Fruit fly (Drosophila melanogaster) whole organism, embryonic: Measurements from ENCODE around the gene Atg6.

Source experiments
- BEAF-32 ChIP-seq: fragments of 200-800 bp; sonication (Bioruptor generic); optimal IDR thresholded peaks from 3 replicates; lab custom pipeline; 2017; ENCODE audit warnings: missing biosample characterization, missing genetic modification characterization, mild to moderate bottlenecking, moderate library complexity, missing genetic modification reagents
- CG10654 ChIP-seq: fragments of 200-800 bp; sonication (Bioruptor generic); optimal IDR thresholded peaks from 2 replicates; lab custom pipeline; 2016; ENCODE audit warnings: missing biosample characterization, missing genetic modification characterization
- CG11085 ChIP-seq: fragments of 200-800 bp; sonication (Bioruptor generic); IDR thresholded peaks from 2 replicates; pipeline ENCODE4 v1.3.6; 2022; ENCODE audit warnings: missing biosample characterization, missing genetic modification characterization
- CG11696 ChIP-seq: fragments of 200-800 bp; sonication (Bioruptor generic); IDR thresholded peaks from 2 replicates; pipeline ENCODE4 v1.3.6; 2022; ENCODE audit warnings: missing biosample characterization, missing genetic modification characterization
- CG13775 ChIP-seq: fragments of 200-800 bp; sonication (Bioruptor generic); optimal IDR thresholded peaks from 3 replicates; lab custom pipeline; 2017; ENCODE audit warnings: missing biosample characterization, mild to moderate bottlenecking, missing genetic modification characterization
- CG14667 ChIP-seq: fragments of 200-800 bp; sonication (Bioruptor generic); IDR thresholded peaks from 2 replicates; pipeline ENCODE4 v1.3.6; 2022; ENCODE audit warnings: missing biosample characterization, missing genetic modification characterization
- CG14860 ChIP-seq: fragments of 200-800 bp; sonication (Bioruptor generic); IDR thresholded peaks from 3 replicates; pipeline ENCODE4 v1.3.6; 2022; ENCODE audit warnings: missing biosample characterization, missing genetic modification characterization; ENCODE audit not compliant: partially characterized antibody
- CG15601 ChIP-seq: fragments of 200-800 bp; sonication (Bioruptor generic); optimal IDR thresholded peaks from 3 replicates; lab custom pipeline; 2019; ENCODE audit warnings: missing biosample characterization, mild to moderate bottlenecking, missing genetic modification characterization, moderate library complexity
- CG17361 ChIP-seq: fragments of 200-800 bp; sonication (Bioruptor generic); IDR thresholded peaks from 3 replicates; pipeline ENCODE4 v1.3.6; 2022; ENCODE audit warnings: missing biosample characterization, missing genetic modification characterization
- CG1792 ChIP-seq: fragments of 200-800 bp; sonication (Bioruptor generic); optimal IDR thresholded peaks from 2 replicates; lab custom pipeline; 2016; ENCODE audit warnings: missing biosample characterization, missing genetic modification characterization
- CG18764 ChIP-seq: fragments of 200-800 bp; sonication (Bioruptor generic); optimal IDR thresholded peaks from 3 replicates; lab custom pipeline; 2016; ENCODE audit warnings: missing biosample characterization, missing genetic modification characterization
- CG33213 ChIP-seq: fragments of 200-800 bp; sonication (Bioruptor generic); optimal IDR thresholded peaks from 3 replicates; lab custom pipeline; 2016; ENCODE audit warnings: missing biosample characterization, missing genetic modification characterization
- CG4424 ChIP-seq: fragments of 200-800 bp; sonication (Bioruptor generic); optimal IDR thresholded peaks from 3 replicates; lab custom pipeline; 2016; ENCODE audit warnings: missing biosample characterization, missing genetic modification characterization
- CG4617 ChIP-seq: fragments of 200-800 bp; sonication (Bioruptor generic); optimal IDR thresholded peaks from 3 replicates; lab custom pipeline; 2016; ENCODE audit warnings: missing biosample characterization, missing genetic modification characterization, borderline replicate concordance
- CG6654 ChIP-seq: fragments of 200-800 bp; sonication (Bioruptor generic); optimal IDR thresholded peaks from 2 replicates; lab custom pipeline; 2017; ENCODE audit warnings: missing biosample characterization, mild to moderate bottlenecking, missing genetic modification characterization
- CG6683 ChIP-seq: fragments of 200-800 bp; sonication (Bioruptor generic); optimal IDR thresholded peaks from 2 replicates; lab custom pipeline; 2017; ENCODE audit warnings: missing biosample characterization, mild to moderate bottlenecking, missing genetic modification characterization, missing genetic modification reagents
- CTCF ChIP-seq: fragments of 200-800 bp; sonication (Bioruptor generic); optimal IDR thresholded peaks from 2 replicates; lab custom pipeline; 2017; ENCODE audit warnings: missing biosample characterization, mild to moderate bottlenecking, missing genetic modification characterization, moderate library complexity
- CrebB ChIP-seq: fragments of 200-800 bp; sonication (Bioruptor generic); optimal IDR thresholded peaks from 3 replicates; lab custom pipeline; 2018; ENCODE audit warnings: missing biosample characterization, mild to moderate bottlenecking, missing genetic modification characterization
- Dek ChIP-seq: fragments of 200-800 bp; sonication (Bioruptor generic); optimal IDR thresholded peaks from 3 replicates; lab custom pipeline; 2019; ENCODE audit warnings: missing biosample characterization, mild to moderate bottlenecking, missing genetic modification characterization, moderate library complexity
- Fer3 ChIP-seq: fragments of 200-800 bp; sonication (Bioruptor generic); optimal IDR thresholded peaks from 2 replicates; lab custom pipeline; 2018; ENCODE audit warnings: missing biosample characterization, mild to moderate bottlenecking, missing genetic modification characterization, moderate library complexity
- Hmx ChIP-seq: fragments of 200-800 bp; sonication (Bioruptor generic); optimal IDR thresholded peaks from 2 replicates; lab custom pipeline; 2016; ENCODE audit warnings: missing biosample characterization, missing genetic modification characterization
- Hr39 ChIP-seq: fragments of >200 bp; optimal IDR thresholded peaks from 2 replicates; lab custom pipeline; 2017
- Kr ChIP-seq: fragments of 200-800 bp; sonication (Bioruptor generic); optimal IDR thresholded peaks from 2 replicates; lab custom pipeline; 2017; ENCODE audit warnings: missing biosample characterization, mild to moderate bottlenecking, missing genetic modification characterization
- Mad ChIP-seq: fragments of 200-800 bp; sonication (Bioruptor generic); optimal IDR thresholded peaks from 2 replicates; lab custom pipeline; 2016; ENCODE audit warnings: missing biosample characterization, missing genetic modification characterization
- Max ChIP-seq: fragments of 200-800 bp; sonication (Bioruptor generic); optimal IDR thresholded peaks from 2 replicates; lab custom pipeline; 2016; ENCODE audit warnings: missing biosample characterization, mild to moderate bottlenecking, missing genetic modification characterization
- Meics ChIP-seq: fragments of 200-800 bp; sonication (Bioruptor generic); optimal IDR thresholded peaks from 2 replicates; lab custom pipeline; 2017; ENCODE audit warnings: missing biosample characterization, mild to moderate bottlenecking, missing genetic modification characterization
- Nf-YA ChIP-seq: fragments of 200-800 bp; sonication (Bioruptor generic); IDR thresholded peaks from 2 replicates; pipeline ENCODE4 v1.3.6; 2022; ENCODE audit warnings: missing biosample characterization, missing genetic modification characterization
- Nf-YC ChIP-seq: fragments of 200-800 bp; optimal IDR thresholded peaks from 3 replicates; lab custom pipeline; 2019; ENCODE audit warnings: missing biosample characterization, mild to moderate bottlenecking, missing genetic modification characterization, moderate library complexity
- Spps ChIP-seq: fragments of 200-800 bp; sonication (Bioruptor generic); optimal IDR thresholded peaks from 2 replicates; lab custom pipeline; 2018; ENCODE audit warnings: missing biosample characterization, mild to moderate bottlenecking, missing genetic modification characterization
- Taf1 ChIP-seq: fragments of 200-800 bp; sonication (Bioruptor generic); IDR thresholded peaks from 2 replicates; pipeline ENCODE4 v1.3.6; 2022; ENCODE audit warnings: missing biosample characterization, missing genetic modification characterization
- croc ChIP-seq: fragments of 200-800 bp; sonication (Bioruptor generic); conservative IDR thresholded peaks from 3 replicates; pipeline ENCODE4 v1.3.6; 2022; ENCODE audit warnings: missing biosample characterization, missing genetic modification characterization
- crol ChIP-seq: fragments of 200-800 bp; sonication (Bioruptor generic); IDR thresholded peaks from 2 replicates; pipeline ENCODE4 v1.3.6; 2022; ENCODE audit warnings: missing biosample characterization, missing genetic modification characterization
- da ChIP-seq: fragments of 200-800 bp; sonication (Bioruptor generic); optimal IDR thresholded peaks from 2 replicates; lab custom pipeline; 2016; ENCODE audit warnings: missing biosample characterization, missing genetic modification characterization
- dm ChIP-seq: fragments of 200-800 bp; sonication (Bioruptor generic); optimal IDR thresholded peaks from 3 replicates; lab custom pipeline; 2016; ENCODE audit warnings: missing biosample characterization, missing genetic modification characterization
- dmrt11E ChIP-seq: fragments of 200-800 bp; sonication (Bioruptor generic); optimal IDR thresholded peaks from 3 replicates; lab custom pipeline; 2018; ENCODE audit warnings: missing biosample characterization, mild to moderate bottlenecking, missing genetic modification characterization, moderate library complexity
- gfzf ChIP-seq: fragments of 200-800 bp; sonication (Bioruptor generic); optimal IDR thresholded peaks from 2 replicates; lab custom pipeline; 2016; ENCODE audit warnings: missing biosample characterization, mild to moderate bottlenecking, missing genetic modification characterization, moderate library complexity
- gsb ChIP-seq: fragments of 200-800 bp; sonication (Bioruptor generic); IDR thresholded peaks from 2 replicates; pipeline ENCODE4 v1.3.6; 2022; ENCODE audit warnings: missing biosample characterization, missing genetic modification characterization
- gt ChIP-seq: fragments of 200-800 bp; sonication (Bioruptor generic); IDR thresholded peaks from 2 replicates; pipeline ENCODE4 v1.3.6; 2022; ENCODE audit warnings: missing biosample characterization, missing genetic modification characterization
- h ChIP-seq: fragments of >200 bp; optimal IDR thresholded peaks from 2 replicates; lab custom pipeline; 2017
- kni ChIP-seq: fragments of 200-800 bp; sonication (Bioruptor generic); optimal IDR thresholded peaks from 3 replicates; lab custom pipeline; 2017; ENCODE audit warnings: mild to moderate bottlenecking, missing biosample characterization, missing genetic modification reagents, missing genetic modification characterization
- nom ChIP-seq: fragments of 200-800 bp; sonication (Bioruptor generic); optimal IDR thresholded peaks from 2 replicates; lab custom pipeline; 2017; ENCODE audit warnings: missing biosample characterization, missing genetic modification characterization, mild to moderate bottlenecking, moderate library complexity, missing genetic modification reagents
- odd ChIP-seq: fragments of 200-800 bp; sonication (Bioruptor generic); optimal IDR thresholded peaks from 2 replicates; lab custom pipeline; 2017; ENCODE audit warnings: missing biosample characterization, mild to moderate bottlenecking, missing genetic modification characterization
- org-1 ChIP-seq: fragments of 200-800 bp; sonication (Bioruptor generic); optimal IDR thresholded peaks from 2 replicates; lab custom pipeline; 2017; ENCODE audit warnings: missing biosample characterization, missing genetic modification characterization
- sisA ChIP-seq: fragments of 200-800 bp; sonication (Bioruptor generic); IDR thresholded peaks from 2 replicates; pipeline ENCODE4 v1.3.6; 2022; ENCODE audit warnings: missing biosample characterization, missing genetic modification characterization
- stwl ChIP-seq: fragments of 200-800 bp; sonication (Bioruptor generic); optimal IDR thresholded peaks from 3 replicates; lab custom pipeline; 2018; ENCODE audit warnings: missing biosample characterization, mild to moderate bottlenecking, missing genetic modification characterization, moderate library complexity
- sug ChIP-seq: fragments of 200-800 bp; optimal IDR thresholded peaks from 2 replicates; lab custom pipeline; 2019; ENCODE audit warnings: missing biosample characterization, mild to moderate bottlenecking, missing genetic modification characterization, moderate library complexity
- tgo ChIP-seq: fragments of 200-800 bp; sonication (Bioruptor generic); IDR thresholded peaks from 3 replicates; pipeline ENCODE4 v1.3.6; 2022; ENCODE audit warnings: missing biosample characterization, missing genetic modification characterization
- tin ChIP-seq: fragments of 200-800 bp; sonication (Bioruptor generic); optimal IDR thresholded peaks from 3 replicates; lab custom pipeline; 2016; ENCODE audit warnings: missing biosample characterization, missing genetic modification characterization
- ttk ChIP-seq: fragments of 200-800 bp; sonication (Bioruptor generic); IDR thresholded peaks from 2 replicates; pipeline ENCODE4 v2.1.2; 2022; ENCODE audit warnings: missing biosample characterization, missing genetic modification characterization
- usp ChIP-seq: fragments of >200 bp; optimal IDR thresholded peaks from 2 replicates; lab custom pipeline; 2017; ENCODE audit warnings: missing biosample characterization, missing genetic modification characterization
- wor ChIP-seq: fragments of 200-800 bp; sonication (Bioruptor generic); IDR thresholded peaks from 2 replicates; pipeline ENCODE4 v1.3.6; 2022; ENCODE audit warnings: missing biosample characterization, missing genetic modification characterization

Atg6 gene

DNA sequence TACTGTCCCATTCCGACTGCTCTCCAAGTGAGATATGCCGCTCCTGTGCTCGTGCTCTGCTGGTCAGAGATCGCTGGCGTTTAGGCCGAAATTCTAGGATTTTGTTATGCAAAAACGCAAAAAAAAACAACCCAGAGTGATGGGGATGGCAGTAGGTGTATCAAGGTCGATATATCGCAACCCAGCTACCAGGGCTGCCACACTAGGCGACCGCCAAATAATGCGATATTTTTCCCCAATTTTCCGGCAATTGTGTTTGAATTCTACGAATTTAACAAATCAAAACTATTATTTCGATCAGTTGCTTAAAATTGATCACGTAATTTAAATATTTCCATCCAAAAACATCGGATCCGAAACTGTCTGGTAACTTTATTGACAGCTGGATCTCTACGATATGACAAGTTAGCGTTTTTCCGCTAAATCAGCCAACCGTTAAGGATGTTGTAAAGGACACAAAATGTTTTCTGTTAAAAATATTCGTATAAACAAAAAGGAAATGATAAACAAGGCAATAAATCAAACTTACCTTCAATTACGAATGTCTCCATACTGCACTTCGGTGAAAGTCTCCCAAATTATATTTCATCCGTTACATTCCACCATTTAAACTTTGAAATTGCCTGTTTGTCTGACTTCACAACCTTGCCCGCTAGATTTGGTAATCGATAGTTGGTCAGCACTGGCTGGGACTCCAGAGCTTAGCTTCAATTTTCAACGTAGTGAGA, 12.9 kb downstream of the Atg6 start, which contains the start of gene spas (continued):
- TF ChIP-seq CG10654 (GFP tag; lab: Kevin White, UChicago) (peak; percentile 62), CG1792 (peak; percentile 22), Hr39 (lab: Kevin White, UChicago) (no peak), crol (GFP tag; lab: Robert Waterston, UW) (no peak; the same call in 1 of the 2 replicates), gsb (GFP tag; lab: Robert Waterston, UW) (peak; percentile 31; the same call in 1 of the 2 replicates), CG4617 (GFP tag; lab: Kevin White, UChicago) (peak; percentile 81), croc (GFP tag; lab: Robert Waterston, UW) (peak; percentile 56; the same call in 2 of the 3 replicates), Dek (peak; percentile 40), org-1 (GFP tag; lab: Kevin White, UChicago) (peak; percentile 2), tin (GFP tag; lab: Kevin White, UChicago) (peak; percentile 72), dm (GFP tag; lab: Kevin White, UChicago) (peak; percentile 67), sug (tag; lab: Kevin White, UChicago) (peak; percentile 58), nom (GFP tag; lab: Kevin White, UChicago) (no peak), Mad (peak; percentile 74), CG11696 (GFP tag; lab: Robert Waterston, UW) (no peak), kni (GFP tag; lab: Kevin White, UChicago) (peak; percentile 28), CG14860 (GFP tag; lab: Robert Waterston, UW) (peak; percentile 92), Max (GFP tag; lab: Kevin White, UChicago) (peak; percentile 24), wor (GFP tag; lab: Robert Waterston, UW) (peak; percentile 52; the same call in 1 of the 2 replicates), ttk (GFP tag; lab: Robert Waterston, UW) (peak; percentile 67), da (GFP tag; lab: Kevin White, UChicago) (peak; percentile 65), CG4424 (GFP tag; lab: Kevin White, UChicago) (peak; percentile 49), gfzf (GFP tag; lab: Kevin White, UChicago) (peak; percentile 27), tgo (GFP tag; lab: Robert Waterston, UW) (peak; percentile 75), CG14667 (GFP tag; lab: Robert Waterston, UW) (peak; percentile 70), Spps (tag; lab: Kevin White, UChicago) (peak; percentile 7), Meics (peak; percentile 54), usp (GFP tag; lab: Kevin White, UChicago) (no peak), CG6654 (GFP tag; lab: Kevin White, UChicago) (no peak), CG15601 (tag; lab: Kevin White, UChicago) (peak; percentile 29), CG17361 (peak; percentile 86), Fer3 (tag; lab: Kevin White, UChicago) (peak; percentile 46), dmrt11E (tag; lab: Kevin White, UChicago) (peak; percentile 78), gt (GFP tag; lab: Robert Waterston, UW) (peak; percentile 60; the same call in 1 of the 2 replicates), CG13775 (GFP tag; lab: Kevin White, UChicago) (peak; percentile 87), CG33213 (peak; percentile 5), CrebB (tag; lab: Kevin White, UChicago) (no peak), Hmx (GFP tag; lab: Kevin White, UChicago) (no peak), sisA (GFP tag; lab: Robert Waterston, UW) (peak; percentile 87), h (lab: Kevin White, UChicago) (no peak), CG11085 (peak; percentile 44; the same call in 1 of the 2 replicates), Nf-YA (no peak), Taf1 (GFP tag; lab: Robert Waterston, UW) (peak; percentile 44; the same call in 1 of the 2 replicates), Nf-YC (no peak), CG6683 (GFP tag; lab: Kevin White, UChicago) (no peak), CTCF (GFP tag; lab: Kevin White, UChicago) (no peak), BEAF-32 (GFP tag; lab: Kevin White, UChicago) (peak; percentile 96), odd (GFP tag; lab: Kevin White, UChicago) (no peak), CG18764 (GFP tag; lab: Kevin White, UChicago) (peak; percentile 64), stwl (tag; lab: Kevin White, UChicago) (peak; percentile 38), Kr (GFP tag; lab: Kevin White, UChicago) (no peak)
